7 worm cellular contexts compared by ENCODE assay signal in genomic region chrX:5942171-5942570, ce11.
TF ChIP-seq lines count a peak whose summit lies in the region.

No protein-coding gene starts in this region.

TF ChIP-seq in whole organism, L1 larva, 84 proteins besides CTCF, POLR2A, EP300 and RAD21 (continues in another document):
- TF ChIP-seq nhr-19 (GFP tag; conservative IDR thresholded peaks at IDR 0.05; lab: Robert Waterston, UW) (peak; percentile 69), ceh-63 (GFP tag; optimal IDR thresholded peaks at IDR 0.05; lab: Kevin White, UChicago) (no peak), fos-1 (tag; optimal IDR thresholded peaks at IDR 0.05; lab: Kevin White, UChicago) (no peak), lin-14 (GFP tag; optimal IDR thresholded peaks at IDR 0.05; lab: Kevin White, UChicago) (peak; percentile 91), C16A3.4 (tag; optimal IDR thresholded peaks at IDR 0.05; lab: Kevin White, UChicago) (peak; percentile 8), mep-1 (tag; optimal IDR thresholded peaks at IDR 0.05; lab: Kevin White, UChicago) (peak; percentile 70), tbx-2 (tag; optimal IDR thresholded peaks at IDR 0.05; lab: Kevin White, UChicago) (peak; percentile 43), C04F5.9 (tag; optimal IDR thresholded peaks at IDR 0.05; lab: Kevin White, UChicago) (no peak), nhr-90 (tag; optimal IDR thresholded peaks at IDR 0.05; lab: Kevin White, UChicago; ENCODE audit: poor library complexity) (peak; percentile 39), ceh-90 (tag; optimal IDR thresholded peaks at IDR 0.05; lab: Kevin White, UChicago) (no peak), dpl-1 (GFP tag; optimal IDR thresholded peaks at IDR 0.05; lab: Kevin White, UChicago) (peak in 1 of 3 experiments; percentile 14), lsy-2 (tag; optimal IDR thresholded peaks at IDR 0.05; lab: Kevin White, UChicago) (peak; percentile 53 to 56)

TF ChIP-seq in whole organism, L2 larva, 48 proteins besides CTCF, POLR2A, EP300 and RAD21 (continues in another document):
- peak; percentile 63 for TF ChIP-seq nhr-25 (tag; optimal IDR thresholded peaks at IDR 0.05; lab: Kevin White, UChicago)
- TF ChIP-seq alr-1 (tag; optimal IDR thresholded peaks at IDR 0.05; lab: Kevin White, UChicago) = no peak
- no peak for TF ChIP-seq unc-62 (GFP tag; optimal IDR thresholded peaks at IDR 0.05; lab: Kevin White, UChicago)
- no peak for TF ChIP-seq ama-1 (optimal IDR thresholded peaks at IDR 0.05; lab: Kevin White, UChicago)
- no peak for TF ChIP-seq lin-11 (tag; optimal IDR thresholded peaks at IDR 0.05; lab: Kevin White, UChicago)
- TF ChIP-seq F13H6.1 (tag; optimal IDR thresholded peaks at IDR 0.05; lab: Kevin White, UChicago) = peak; percentile 78
- TF ChIP-seq nhr-77 (tag; optimal IDR thresholded peaks at IDR 0.05; lab: Kevin White, UChicago) = no peak
- no peak for TF ChIP-seq nhr-10 (tag; optimal IDR thresholded peaks at IDR 0.05; lab: Kevin White, UChicago)
- TF ChIP-seq gmeb-1 (tag; optimal IDR thresholded peaks at IDR 0.05; lab: Kevin White, UChicago) = no peak
- TF ChIP-seq elt-1 (tag; optimal IDR thresholded peaks at IDR 0.05; lab: Kevin White, UChicago) = no peak
- no peak for TF ChIP-seq skn-1 (tag; optimal IDR thresholded peaks at IDR 0.05; lab: Kevin White, UChicago)
- peak; percentile 6 for TF ChIP-seq nhr-6 (tag; optimal IDR thresholded peaks at IDR 0.05; lab: Kevin White, UChicago)
- TF ChIP-seq crh-2 (tag; optimal IDR thresholded peaks at IDR 0.05; lab: Kevin White, UChicago) = peak; percentile 65
- no peak for TF ChIP-seq unc-39 (tag; optimal IDR thresholded peaks at IDR 0.05; lab: Kevin White, UChicago)

TF ChIP-seq in whole organism, L3 larva, 47 proteins besides CTCF, POLR2A, EP300 and RAD21 (continues in another document):
- TF ChIP-seq elt-2 (tag; optimal IDR thresholded peaks at IDR 0.05; lab: Kevin White, UChicago) (no peak), nfya-1 (tag; optimal IDR thresholded peaks at IDR 0.05; lab: Kevin White, UChicago; ENCODE audit: insufficient read depth) (peak; percentile 20), nhr-43 (tag; optimal IDR thresholded peaks at IDR 0.05; lab: Kevin White, UChicago; ENCODE audit: poor library complexity, severe bottlenecking) (peak; percentile 36), mml-1 (tag; optimal IDR thresholded peaks at IDR 0.05; lab: Kevin White, UChicago) (no peak), pha-4 (tag; optimal IDR thresholded peaks at IDR 0.05; lab: Kevin White, UChicago) (peak; percentile 61), skn-1 (tag; optimal IDR thresholded peaks at IDR 0.05; lab: Kevin White, UChicago) (no peak), lsy-12 (tag; optimal IDR thresholded peaks at IDR 0.05; lab: Kevin White, UChicago) (no peak), nhr-237 (tag; optimal IDR thresholded peaks at IDR 0.05; lab: Kevin White, UChicago) (no peak), nhr-77 (tag; optimal IDR thresholded peaks at IDR 0.05; lab: Kevin White, UChicago) (no peak), ceh-16 (tag; optimal IDR thresholded peaks at IDR 0.05; lab: Kevin White, UChicago) (no peak), nhr-11 (tag; optimal IDR thresholded peaks at IDR 0.05; lab: Kevin White, UChicago) (peak; percentile 23), R02D3.7 (tag; optimal IDR thresholded peaks at IDR 0.05; lab: Kevin White, UChicago) (no peak), hmg-11 (tag; optimal IDR thresholded peaks at IDR 0.05; lab: Kevin White, UChicago) (no peak), ztf-4 (tag; optimal IDR thresholded peaks at IDR 0.05; lab: Kevin White, UChicago) (no peak)

TF ChIP-seq in whole organism, L4 larva, 104 proteins besides CTCF, POLR2A, EP300 and RAD21 (continues in another document):
- TF ChIP-seq daf-12 (tag; optimal IDR thresholded peaks at IDR 0.05; lab: Kevin White, UChicago) (no peak), hlh-30 (tag; optimal IDR thresholded peaks at IDR 0.05; lab: Kevin White, UChicago; ENCODE audit: insufficient read depth) (peak; percentile 87), unc-39 (tag; optimal IDR thresholded peaks at IDR 0.05; lab: Kevin White, UChicago) (no peak), daf-16 (GFP tag; optimal IDR thresholded peaks at IDR 0.05; lab: Kevin White, UChicago) (peak in 1 of 2 experiments; percentile 93), daf-16 (tag; optimal IDR thresholded peaks at IDR 0.05; lab: Kevin White, UChicago) (peak; percentile 37), unc-62 (GFP tag; optimal IDR thresholded peaks at IDR 0.05 in 1 of 2; lab: Kevin White, UChicago) (peak in 1 of 2 experiments; percentile 95), unc-62 (tag; optimal IDR thresholded peaks at IDR 0.05; lab: Kevin White, UChicago) (no peak), nhr-77 (tag; optimal IDR thresholded peaks at IDR 0.05; lab: Kevin White, UChicago) (peak; percentile 34), mxl-3 (GFP tag; optimal IDR thresholded peaks at IDR 0.05; lab: Kevin White, UChicago) (peak; percentile 86), nhr-11 (tag; optimal IDR thresholded peaks at IDR 0.05; lab: Kevin White, UChicago) (peak; percentile 86), hif-1 (tag; optimal IDR thresholded peaks at IDR 0.05; lab: Kevin White, UChicago) (peak in 1 of 2 experiments; percentile 14), aha-1 (tag; lab: Kevin White, UChicago) (peak; percentile 29), dve-1 (tag; optimal IDR thresholded peaks at IDR 0.05; lab: Kevin White, UChicago; ENCODE audit: insufficient read depth) (peak; percentile 50)

TF ChIP-seq in whole organism, late embryonic, 69 proteins besides CTCF, POLR2A, EP300 and RAD21:
- TF ChIP-seq ttx-3 (tag; optimal IDR thresholded peaks at IDR 0.05; lab: Kevin White, UChicago) (no peak), ceh-18 (tag; optimal IDR thresholded peaks at IDR 0.05; lab: Kevin White, UChicago) (peak; percentile 78), fkh-6 (tag; optimal IDR thresholded peaks at IDR 0.05; lab: Kevin White, UChicago) (no peak), fkh-10 (GFP tag; optimal IDR thresholded peaks at IDR 0.05; lab: Kevin White, UChicago) (no peak), ceh-30 (tag; optimal IDR thresholded peaks at IDR 0.05; lab: Kevin White, UChicago) (no peak), ets-4 (tag; optimal IDR thresholded peaks at IDR 0.05; lab: Kevin White, UChicago) (no peak)

TF ChIP-seq in whole organism, mixed stage, embryonic, 35 proteins besides CTCF, POLR2A, EP300 and RAD21:
- TF ChIP-seq bed-3 (GFP tag; optimal IDR thresholded peaks at IDR 0.05; lab: Kevin White, UChicago) = no peak
- peak; percentile 31 for TF ChIP-seq hlh-1 (tag; optimal IDR thresholded peaks at IDR 0.05; lab: Kevin White, UChicago)
- TF ChIP-seq flh-1 (GFP tag; optimal IDR thresholded peaks at IDR 0.05; lab: Kevin White, UChicago) = no peak
- no peak for TF ChIP-seq zip-8 (tag; optimal IDR thresholded peaks at IDR 0.05; lab: Kevin White, UChicago)
- TF ChIP-seq unc-62 (GFP tag; optimal IDR thresholded peaks at IDR 0.05; lab: Kevin White, UChicago) = peak; percentile 21
- no peak for TF ChIP-seq ces-1 (GFP tag; optimal IDR thresholded peaks at IDR 0.05; lab: Kevin White, UChicago)
- TF ChIP-seq unc-120 (tag; optimal IDR thresholded peaks at IDR 0.05; lab: Kevin White, UChicago; ENCODE audit: poor library complexity, severe bottlenecking) = peak; percentile 47

TF ChIP-seq in whole organism, young adult, 124 proteins besides CTCF, POLR2A, EP300 and RAD21:
- TF ChIP-seq hmg-1.2 (GFP tag; IDR thresholded peaks at IDR 0.05; lab: Robert Waterston, UW) (peak; percentile 21; the same call in 1 of the 2 replicates), dox-1 (GFP tag; IDR thresholded peaks at IDR 0.05; lab: Robert Waterston, UW) (0 out of 2 replicates have a peak, but pooled peaks have one; percentile 8), gei-17 (GFP tag; optimal IDR thresholded peaks at IDR 0.05; lab: Kevin White, UChicago) (no peak), ztf-26 (tag; optimal IDR thresholded peaks at IDR 0.05; lab: Kevin White, UChicago) (peak; percentile 8), ccch-3 (GFP tag; optimal IDR thresholded peaks at IDR 0.05; lab: Kevin White, UChicago) (no peak), somi-1 (GFP tag; optimal IDR thresholded peaks at IDR 0.05; lab: Kevin White, UChicago) (peak; percentile 53), K12H6.12 (tag; optimal IDR thresholded peaks at IDR 0.05; lab: Kevin White, UChicago) (peak; percentile 11), cebp-1 (GFP tag; IDR thresholded peaks at IDR 0.05; lab: Robert Waterston, UW) (0 out of 2 replicates have a peak, but pooled peaks have one; percentile 25), cebp-1 (tag; optimal IDR thresholded peaks at IDR 0.05; lab: Kevin White, UChicago) (peak; percentile 40), bed-1 (GFP tag; IDR thresholded peaks at IDR 0.05; lab: Robert Waterston, UW) (no peak), attf-5 (GFP tag; optimal IDR thresholded peaks at IDR 0.05; lab: Kevin White, UChicago) (peak; percentile 8)
